Fruit fly (Drosophila melanogaster): ENCODE results near the gene MED11.
A peak's percentile ranks its signal among the peaks of the same experiment; 100 is the strongest.

The MED11 gene

dm6 chr3L:18767950-18768781, 22.5 kb downstream of the MED11 start (continued):
- TF ChIP-seq prd (optimal IDR thresholded peaks at IDR 0.05) (no peak), prd (GFP tag; IDR thresholded peaks at IDR 0.05) (0 out of 3 replicates have a peak, but pooled peaks have one; percentile 5), CG12769 (tag; optimal IDR thresholded peaks at IDR 0.05) (peak; percentile 28), CG12391 (tag; optimal IDR thresholded peaks at IDR 0.05) (peak; percentile 16), Pdp1 (GFP tag; optimal IDR thresholded peaks at IDR 0.05) (peak in 1 of 2 experiments; percentile 6), row (GFP tag; IDR thresholded peaks at IDR 0.05) (peak; percentile 53), ci (GFP tag; IDR thresholded peaks at IDR 0.05) (peak; percentile 47; the same call in 1 of the 3 replicates), oc (tag; optimal IDR thresholded peaks at IDR 0.05) (peak; percentile 42), sd (tag; optimal IDR thresholded peaks at IDR 0.05) (peak; percentile 12), CG9727 (GFP tag; optimal IDR thresholded peaks at IDR 0.05) (peak; percentile 20), Hr51 (GFP tag; optimal IDR thresholded peaks at IDR 0.05) (peak in 1 of 2 experiments; percentile 37), phol (tag; optimal IDR thresholded peaks at IDR 0.05) (peak; percentile 25), CG30403 (GFP tag; optimal IDR thresholded peaks at IDR 0.05) (peak; percentile 42), CG11504 (tag; optimal IDR thresholded peaks at IDR 0.05) (peak; percentile 55), tgo (GFP tag; IDR thresholded peaks at IDR 0.05) (peak; percentile 22; the same call in 2 of the 3 replicates), CG7839 (tag; optimal IDR thresholded peaks at IDR 0.05) (peak; percentile 23), Sox102F (GFP tag; optimal IDR thresholded peaks at IDR 0.05) (peak; percentile 24), CG13424 (tag; optimal IDR thresholded peaks at IDR 0.05) (peak; percentile 43), E2f1 (GFP tag; IDR thresholded peaks at IDR 0.05) (peak; percentile 10; the same call in 1 of the 2 replicates), ttk (GFP tag; IDR thresholded peaks at IDR 0.05) (peak; percentile 17; the same call in 1 of the 2 replicates), CG6854 (GFP tag; optimal IDR thresholded peaks at IDR 0.05) (no peak), crol (GFP tag; IDR thresholded peaks at IDR 0.05) (peak; percentile 33; the same call in 1 of the 2 replicates), Blimp-1 (GFP tag; optimal IDR thresholded peaks at IDR 0.05) (peak; percentile 85), Ptx1 (GFP tag; IDR thresholded peaks at IDR 0.05) (0 out of 2 replicates have a peak, but pooled peaks have one; percentile 19), CG17361 (GFP tag; IDR thresholded peaks at IDR 0.05) (peak; percentile 55; the same call in 1 of the 3 replicates), Rfx (GFP tag; IDR thresholded peaks at IDR 0.05) (0 out of 2 replicates have a peak, but pooled peaks have one; percentile 35), croc (GFP tag; conservative IDR thresholded peaks at IDR 0.05) (no peak), dmrt99B (tag; optimal IDR thresholded peaks at IDR 0.05) (peak; percentile 39), CG4424 (GFP tag; optimal IDR thresholded peaks at IDR 0.05) (no peak), CG18262 (tag; optimal IDR thresholded peaks at IDR 0.05) (peak; percentile 40), Eip74EF (GFP tag; optimal IDR thresholded peaks at IDR 0.05) (peak in 1 of 2 experiments; percentile 65), wor (GFP tag; IDR thresholded peaks at IDR 0.05) (no peak), gem (tag; optimal IDR thresholded peaks at IDR 0.05) (peak; percentile 48), dan (GFP tag; IDR thresholded peaks at IDR 0.05) (no peak), nmo (GFP tag; optimal IDR thresholded peaks at IDR 0.05) (peak; percentile 37), CG2678 (tag; optimal IDR thresholded peaks at IDR 0.05) (peak; percentile 23), ATbp (GFP tag; optimal IDR thresholded peaks at IDR 0.05) (no peak), chinmo (GFP tag; IDR thresholded peaks at IDR 0.05; ENCODE audit: partially characterized antibody) (0 out of 4 replicates have a peak, but pooled peaks have one; percentile 11), pros (GFP tag; optimal IDR thresholded peaks at IDR 0.05) (peak; percentile 43), eve (GFP tag; optimal IDR thresholded peaks at IDR 0.05) (peak in 1 of 2 experiments; percentile 39), lola (GFP tag; optimal IDR thresholded peaks at IDR 0.05) (no peak), Nf-YC (tag; optimal IDR thresholded peaks at IDR 0.05) (peak; percentile 8), CoRest (tag; optimal IDR thresholded peaks at IDR 0.05) (peak; percentile 40), CG9437 (GFP tag; optimal IDR thresholded peaks at IDR 0.05) (peak; percentile 50), CG17912 (GFP tag; optimal IDR thresholded peaks at IDR 0.05) (no peak), CG2712 (tag; optimal IDR thresholded peaks at IDR 0.05) (peak; percentile 14)
